Worm (Caenorhabditis elegans) whole organism, early embryonic: ENCODE measurements around the gene str-139.

Experiments
- B0310.2 ChIP-seq: sonication (generic microtip); optimal IDR thresholded peaks from 2 replicates; lab custom pipeline; 2016; ENCODE audit warnings: mild to moderate bottlenecking, missing genetic modification characterization, missing compliant biosample characterization
- F13C5.2 ChIP-seq: sonication (generic microtip); optimal IDR thresholded peaks from 2 replicates; lab custom pipeline; 2017; ENCODE audit warnings: mild to moderate bottlenecking, missing genetic modification characterization, inconsistent platforms, missing compliant biosample characterization
- aly-1 ChIP-seq: sonication (generic microtip); optimal IDR thresholded peaks from 2 replicates; lab custom pipeline; 2016; ENCODE audit warnings: missing genetic modification characterization, missing compliant biosample characterization
- ama-1 ChIP-seq: fragments of 150-350 bp; optimal IDR thresholded peaks from 2 replicates; lab custom pipeline; 2014
- ceh-13 ChIP-seq: fragments of 200-800 bp; sonication (Bioruptor generic); optimal IDR thresholded peaks from 2 replicates; lab custom pipeline; 2018; ENCODE audit warnings: mild to moderate bottlenecking, missing genetic modification characterization, missing compliant biosample characterization
- ceh-36 ChIP-seq: sonication (generic microtip); optimal IDR thresholded peaks from 2 replicates; lab custom pipeline; 2016; ENCODE audit warnings: missing genetic modification characterization, inconsistent platforms, missing compliant biosample characterization
- ets-7 ChIP-seq: sonication (generic microtip); optimal IDR thresholded peaks from 2 replicates; lab custom pipeline; 2016; ENCODE audit warnings: missing genotype, missing genetic modification characterization, missing compliant biosample characterization
- flt-1 ChIP-seq: fragments of 200-800 bp; sonication (Bioruptor generic); IDR thresholded peaks from 2 replicates; pipeline ENCODE4 v1.3.6; 2022; ENCODE audit warnings: missing genetic modification characterization, missing compliant biosample characterization
- hmbx-1 ChIP-seq: sonication (generic microtip); optimal IDR thresholded peaks from 2 replicates; lab custom pipeline; 2016; ENCODE audit warnings: mild to moderate bottlenecking, missing genetic modification characterization, missing compliant biosample characterization
- hmg-4 ChIP-seq: fragments of 200-800 bp; sonication (Bioruptor generic); optimal IDR thresholded peaks from 2 replicates; lab custom pipeline; 2018; ENCODE audit warnings: mild to moderate bottlenecking, missing genetic modification characterization, missing compliant biosample characterization
- hnd-1 ChIP-seq: sonication (generic microtip); optimal IDR thresholded peaks from 2 replicates; lab custom pipeline; 2016; ENCODE audit warnings: missing genetic modification characterization, missing compliant biosample characterization
- pes-1 ChIP-seq: fragments of 200-800 bp; sonication (Bioruptor generic); IDR thresholded peaks from 2 replicates; pipeline ENCODE4 v1.3.6; 2022; ENCODE audit warnings: missing genetic modification reagents, missing genetic modification characterization, missing compliant biosample characterization
- scrt-1 ChIP-seq: fragments of 200-800 bp; sonication (Bioruptor generic); IDR thresholded peaks from 2 replicates; pipeline ENCODE4 v1.3.6; 2022; ENCODE audit warnings: missing genetic modification characterization, missing compliant biosample characterization
- sea-1 ChIP-seq: fragments of 200-800 bp; sonication (Bioruptor generic); conservative IDR thresholded peaks from 2 replicates; pipeline ENCODE4 v1.3.6; 2022; ENCODE audit warnings: missing genetic modification characterization, missing compliant biosample characterization
- tbx-11 ChIP-seq: fragments of 200-800 bp; sonication (Bioruptor generic); IDR thresholded peaks from 2 replicates; pipeline ENCODE4 v1.3.6; 2022; ENCODE audit warnings: missing genetic modification characterization, missing compliant biosample characterization
- tbx-37 ChIP-seq: fragments of 200-800 bp; sonication (Bioruptor generic); conservative IDR thresholded peaks from 2 replicates; pipeline ENCODE4 v1.3.6; 2022; ENCODE audit warnings: missing genetic modification reagents, missing genetic modification characterization, missing compliant biosample characterization
- tra-4 ChIP-seq: sonication (generic microtip); optimal IDR thresholded peaks from 2 replicates; lab custom pipeline; 2017; ENCODE audit warnings: missing genetic modification characterization, missing compliant biosample characterization

The str-139 gene

DNA sequence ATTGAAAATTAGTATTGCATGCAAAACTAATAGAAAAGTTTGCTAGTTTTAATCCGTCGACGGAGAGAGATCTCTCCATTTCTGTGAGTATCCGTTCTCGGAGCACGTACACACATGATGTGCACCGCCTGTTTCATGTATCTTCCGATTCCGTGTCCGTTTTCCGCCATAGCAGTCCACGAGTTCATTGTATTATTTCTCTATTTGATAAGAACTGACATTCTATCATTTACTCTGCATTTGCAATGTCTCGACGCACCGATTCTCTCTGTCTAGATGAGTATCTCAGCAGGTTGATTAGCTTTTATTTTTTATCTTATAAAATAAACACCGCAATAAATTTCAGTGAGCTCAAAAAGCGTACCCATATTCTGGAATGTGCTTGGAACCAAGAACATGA is 43.1 kb downstream of the str-139 start:
- TF ChIP-seq pes-1 (GFP tag; lab: Robert Waterston, UW), result no peak
- TF ChIP-seq ama-1, result no peak
- TF ChIP-seq tbx-37 (GFP tag; lab: Robert Waterston, UW), result no peak
- TF ChIP-seq tra-4 (tag; lab: Kevin White, UChicago), result no peak
- TF ChIP-seq ceh-36 (tag; lab: Kevin White, UChicago), result no peak
- no peak for TF ChIP-seq ceh-13 (GFP tag; lab: Kevin White, UChicago)
- TF ChIP-seq hnd-1 (tag; lab: Kevin White, UChicago), result no peak
- TF ChIP-seq tbx-11, result no peak

DNA sequence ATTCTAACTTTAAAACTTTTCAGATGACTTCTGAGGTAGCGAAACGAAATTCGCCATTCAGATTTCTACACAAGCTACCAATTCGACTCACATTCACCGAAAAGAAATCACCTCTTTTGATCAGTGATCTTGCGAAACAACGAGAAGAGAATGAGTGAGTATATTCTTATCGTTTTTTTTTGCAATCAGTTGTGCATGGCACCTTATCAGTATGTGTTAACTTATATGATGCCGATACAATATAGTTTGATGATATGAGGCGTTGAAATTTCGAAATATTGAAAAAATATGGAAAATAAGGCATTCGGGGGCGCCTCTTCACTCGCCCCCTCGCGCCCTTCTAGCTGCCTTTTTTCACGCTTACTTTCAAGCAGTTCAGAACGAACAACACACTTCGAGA is 44.0 kb downstream of the str-139 start:
- TF ChIP-seq flt-1 (no peak), F13C5.2 (tag; lab: Kevin White, UChicago) (no peak), hmbx-1 (tag; lab: Kevin White, UChicago) (no peak), tbx-11 (no peak), hnd-1 (tag; lab: Kevin White, UChicago) (no peak), ceh-13 (GFP tag; lab: Kevin White, UChicago) (no peak), ets-7 (tag; lab: Kevin White, UChicago) (no peak), sea-1 (GFP tag; lab: Robert Waterston, UW) (no peak), ama-1 (no peak), pes-1 (GFP tag; lab: Robert Waterston, UW) (no peak), tbx-37 (GFP tag; lab: Robert Waterston, UW) (no peak), scrt-1 (GFP tag; lab: Robert Waterston, UW) (no peak), aly-1 (tag; lab: Kevin White, UChicago) (no peak), ceh-36 (tag; lab: Kevin White, UChicago) (no peak), tra-4 (tag; lab: Kevin White, UChicago) (no peak)

DNA sequence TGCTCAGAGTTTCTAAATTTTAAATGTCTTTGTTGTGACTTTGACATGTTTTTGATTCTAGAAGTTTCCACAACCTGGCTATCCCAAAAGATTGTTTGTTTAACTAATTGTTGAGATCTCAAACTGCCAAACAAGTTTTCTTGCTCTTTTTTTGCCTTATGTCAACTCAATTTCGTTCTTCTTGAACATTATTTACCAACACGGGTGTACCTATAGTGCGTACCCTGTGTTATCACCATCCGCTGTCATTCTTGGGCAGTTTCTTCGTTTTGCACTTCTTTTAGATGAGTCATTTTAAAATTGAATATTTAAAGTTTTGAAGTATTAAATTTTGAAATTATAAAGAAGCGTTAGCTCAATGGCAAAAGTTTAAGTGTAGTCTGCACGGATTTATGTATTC is 45.0 kb downstream of the str-139 start, which contains the start of gene sptl-2:
TSS of gene sptl-2 (plus strand) at position 280 of the 400 bp plus-strand sequence.
- TF ChIP-seq ets-7 (tag; lab: Kevin White, UChicago) (no peak), ceh-13 (GFP tag; lab: Kevin White, UChicago) (no peak), flt-1 (no peak), hmbx-1 (tag; lab: Kevin White, UChicago) (no peak), hmg-4 (no peak), B0310.2 (no peak), aly-1 (tag; lab: Kevin White, UChicago) (no peak), tbx-11 (no peak), tra-4 (tag; lab: Kevin White, UChicago) (no peak), hnd-1 (tag; lab: Kevin White, UChicago) (no peak), pes-1 (GFP tag; lab: Robert Waterston, UW) (no peak), tbx-37 (GFP tag; lab: Robert Waterston, UW) (no peak), scrt-1 (GFP tag; lab: Robert Waterston, UW) (no peak), sea-1 (GFP tag; lab: Robert Waterston, UW) (no peak)

DNA sequence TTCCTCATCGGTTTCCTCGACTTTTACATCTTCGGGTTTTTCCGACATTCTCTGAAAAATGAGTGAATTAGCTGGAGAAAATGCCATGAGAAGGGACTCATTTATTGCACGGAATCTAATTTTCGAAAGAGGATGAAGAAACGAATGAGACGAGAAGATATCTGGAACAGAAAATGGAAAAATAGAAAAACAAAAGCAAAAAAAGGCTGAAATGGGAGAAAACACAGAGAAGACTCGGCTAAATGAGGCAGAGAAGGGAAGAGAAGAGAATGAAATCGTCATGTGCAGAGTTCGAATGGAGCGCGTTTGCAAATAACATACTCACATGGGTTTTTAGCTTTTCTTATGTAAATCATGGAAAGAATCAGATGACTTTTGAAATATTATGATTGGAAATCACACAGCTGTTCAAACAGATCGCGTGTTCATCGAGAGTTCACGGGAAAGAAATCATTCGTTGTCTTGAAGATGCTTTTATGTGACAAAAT is 48.0 kb downstream of the str-139 start, which contains the start of gene Y97E10AR.6:
TSS of gene Y97E10AR.6 (minus strand) at position 51 of the 488 bp plus-strand sequence.
- TF ChIP-seq tra-4 (tag; lab: Kevin White, UChicago), result no peak
- no peak for TF ChIP-seq hmg-4
- TF ChIP-seq F13C5.2 (tag; lab: Kevin White, UChicago), result no peak
- TF ChIP-seq ama-1, result no peak
- no peak for TF ChIP-seq tbx-11
- no peak for TF ChIP-seq ceh-36 (tag; lab: Kevin White, UChicago)
- no peak for TF ChIP-seq tbx-37 (GFP tag; lab: Robert Waterston, UW)
- TF ChIP-seq ets-7 (tag; lab: Kevin White, UChicago), result no peak
- TF ChIP-seq scrt-1 (GFP tag; lab: Robert Waterston, UW), result no peak
- no peak for TF ChIP-seq B0310.2
- no peak for TF ChIP-seq ceh-13 (GFP tag; lab: Kevin White, UChicago)
- TF ChIP-seq hnd-1 (tag; lab: Kevin White, UChicago), result no peak
- no peak for TF ChIP-seq sea-1 (GFP tag; lab: Robert Waterston, UW)

DNA sequence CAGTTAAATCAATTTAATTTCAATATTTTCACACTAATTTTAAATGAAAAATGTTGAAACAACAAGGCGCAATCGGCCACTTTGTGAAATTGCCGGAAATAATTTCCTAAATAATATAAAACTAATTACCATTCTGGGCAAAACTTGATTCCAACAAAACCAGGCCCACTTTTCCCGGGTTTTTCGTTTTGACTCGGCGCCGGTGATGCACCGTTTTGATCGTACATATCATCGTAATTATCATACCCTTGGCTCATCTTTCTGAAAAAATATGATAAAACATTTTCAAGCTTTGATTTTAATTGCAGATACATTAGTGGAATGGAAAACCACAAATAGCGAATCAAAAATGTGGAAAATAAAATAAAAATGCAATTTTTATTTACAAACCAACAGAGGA is 49.9 kb downstream of the str-139 start, which contains the start of gene rpb-9:
TSS of gene rpb-9 (minus strand) at position 314 of the 400 bp plus-strand sequence.
- TF ChIP-seq ceh-13 (GFP tag; lab: Kevin White, UChicago) (no peak), tbx-37 (GFP tag; lab: Robert Waterston, UW) (no peak), pes-1 (GFP tag; lab: Robert Waterston, UW) (no peak), hmbx-1 (tag; lab: Kevin White, UChicago) (no peak), flt-1 (no peak), scrt-1 (GFP tag; lab: Robert Waterston, UW) (no peak), B0310.2 (no peak), sea-1 (GFP tag; lab: Robert Waterston, UW) (no peak), F13C5.2 (tag; lab: Kevin White, UChicago) (no peak)
